Fruit fly (Drosophila melanogaster) whole organism, pupa: ENCODE results near the gene PolD1.

Source experiments
- CG10348 ChIP-seq: fragments of 200-800 bp; sonication (Bioruptor generic); IDR thresholded peaks from 2 replicates; pipeline ENCODE4 v1.3.6; 2022; ENCODE audit warnings: missing biosample characterization, missing genetic modification characterization
- CG12605 ChIP-seq: fragments of 200-800 bp; sonication (Bioruptor generic); IDR thresholded peaks from 2 replicates; pipeline ENCODE4 v1.3.6; 2022; ENCODE audit warnings: missing biosample characterization, missing genetic modification characterization
- CG13204 ChIP-seq: fragments of 200-800 bp; sonication (Bioruptor generic); optimal IDR thresholded peaks from 2 replicates; lab custom pipeline; 2018; ENCODE audit warnings: missing biosample characterization, mild to moderate bottlenecking, missing genetic modification characterization, moderate library complexity
- CG14655 ChIP-seq: fragments of 200-800 bp; sonication (Bioruptor generic); optimal IDR thresholded peaks from 3 replicates; lab custom pipeline; 2017; ENCODE audit warnings: mild to moderate bottlenecking, missing biosample characterization, missing genetic modification reagents, missing genetic modification characterization
- CG15710 ChIP-seq: fragments of 200-800 bp; sonication (Bioruptor generic); optimal IDR thresholded peaks from 2 replicates; lab custom pipeline; 2018; ENCODE audit warnings: missing biosample characterization, mild to moderate bottlenecking, missing genetic modification characterization, moderate library complexity
- CG17806 ChIP-seq: fragments of 200-800 bp; sonication (Bioruptor generic); optimal IDR thresholded peaks from 2 replicates; lab custom pipeline; 2018; ENCODE audit warnings: missing biosample characterization, mild to moderate bottlenecking, missing genetic modification characterization, moderate library complexity
- CG32121 ChIP-seq: fragments of 200-800 bp; sonication (Bioruptor generic); IDR thresholded peaks from 2 replicates; pipeline ENCODE4 v1.3.6; 2022; ENCODE audit warnings: missing biosample characterization, missing genetic modification characterization
- CG34367 ChIP-seq: fragments of 200-800 bp; sonication (Bioruptor generic); optimal IDR thresholded peaks from 2 replicates; lab custom pipeline; 2018; ENCODE audit warnings: missing biosample characterization, mild to moderate bottlenecking, missing genetic modification characterization
- CG4496 ChIP-seq: fragments of 200-800 bp; sonication (Bioruptor generic); IDR thresholded peaks from 3 replicates; pipeline ENCODE4 v1.3.6; 2022; ENCODE audit warnings: missing biosample characterization, missing genetic modification characterization
- CG8159 ChIP-seq: fragments of 200-800 bp; sonication (Bioruptor generic); optimal IDR thresholded peaks from 3 replicates; lab custom pipeline; 2018; ENCODE audit warnings: missing biosample characterization, mild to moderate bottlenecking, missing genetic modification characterization, moderate library complexity
- CG8301 ChIP-seq: fragments of 200-800 bp; sonication (Bioruptor generic); optimal IDR thresholded peaks from 2 replicates; lab custom pipeline; 2018; ENCODE audit warnings: missing biosample characterization, mild to moderate bottlenecking, missing genetic modification characterization
- CG9948 ChIP-seq: fragments of 200-800 bp; sonication (Bioruptor generic); optimal IDR thresholded peaks from 2 replicates; lab custom pipeline; 2018; ENCODE audit warnings: missing biosample characterization, mild to moderate bottlenecking, missing genetic modification characterization, moderate library complexity
- D1 ChIP-seq: fragments of 200-800 bp; sonication (Bioruptor generic); optimal IDR thresholded peaks from 2 replicates; lab custom pipeline; 2018; ENCODE audit warnings: missing biosample characterization, mild to moderate bottlenecking, missing genetic modification characterization, moderate library complexity
- EcR ChIP-seq: fragments of 200-800 bp; sonication (Bioruptor generic); optimal IDR thresholded peaks from 3 replicates; lab custom pipeline; 2019; ENCODE audit warnings: missing biosample characterization, missing genetic modification characterization, mild to moderate bottlenecking, moderate library complexity, missing genetic modification reagents
- Ets98B ChIP-seq: fragments of 200-800 bp; sonication (Bioruptor generic); IDR thresholded peaks from 2 replicates; pipeline ENCODE4 v1.3.6; 2022; ENCODE audit warnings: missing biosample characterization, missing genetic modification characterization
- Pif1A ChIP-seq: fragments of 200-800 bp; sonication (Bioruptor generic); optimal IDR thresholded peaks from 3 replicates; lab custom pipeline; 2016; ENCODE audit warnings: missing biosample characterization, missing genetic modification characterization
- Pif1B ChIP-seq: fragments of 200-800 bp; sonication (Bioruptor generic); optimal IDR thresholded peaks from 3 replicates; lab custom pipeline; 2016; ENCODE audit warnings: missing biosample characterization, missing genetic modification characterization
- Snoo ChIP-seq: fragments of 200-800 bp; sonication (Bioruptor generic); optimal IDR thresholded peaks from 3 replicates; lab custom pipeline; 2017; ENCODE audit warnings: missing biosample characterization, mild to moderate bottlenecking, missing genetic modification characterization, inconsistent platforms
- fd96Ca ChIP-seq: fragments of 200-800 bp; sonication (Bioruptor generic); IDR thresholded peaks from 3 replicates; pipeline ENCODE4 v1.3.6; 2022; ENCODE audit warnings: missing biosample characterization, missing genetic modification characterization
- gl ChIP-seq: fragments of 200-800 bp; sonication (Bioruptor generic); optimal IDR thresholded peaks from 2 replicates; lab custom pipeline; 2018; ENCODE audit warnings: missing biosample characterization, mild to moderate bottlenecking, missing genetic modification characterization
- rn ChIP-seq: fragments of 200-800 bp; sonication (Bioruptor generic); IDR thresholded peaks from 2 replicates; pipeline ENCODE4 v1.3.6; 2022; ENCODE audit warnings: missing biosample characterization, missing genetic modification characterization

The PolD1 gene

dm6 chr3L:16016911-16017310, 29.3 kb upstream of the PolD1 start:
- TF ChIP-seq Pif1A (GFP tag; lab: Kevin White, UChicago), result no peak
- no peak for TF ChIP-seq EcR (GFP tag; lab: Kevin White, UChicago)
- TF ChIP-seq fd96Ca (GFP tag; lab: Robert Waterston, UW), result no peak
- no peak for TF ChIP-seq rn
- no peak for TF ChIP-seq CG34367
- peak; percentile 46 for TF ChIP-seq CG8159 (tag; lab: Kevin White, UChicago)
- TF ChIP-seq CG17806 (tag; lab: Kevin White, UChicago), result no peak
- no peak for TF ChIP-seq CG12605 (GFP tag; lab: Robert Waterston, UW)
- TF ChIP-seq Ets98B (GFP tag; lab: Robert Waterston, UW), result no peak
- TF ChIP-seq CG9948 (tag; lab: Kevin White, UChicago), result peak; percentile 21
- TF ChIP-seq CG15710 (tag; lab: Kevin White, UChicago), result no peak
- TF ChIP-seq CG32121, result no peak
- TF ChIP-seq Pif1B (GFP tag; lab: Kevin White, UChicago), result no peak
- no peak for TF ChIP-seq CG10348
- TF ChIP-seq CG14655, result peak; percentile 32

dm6 chr3L:16015765-16016760, 28.4 kb upstream of the PolD1 start:
- TF ChIP-seq CG34367 (peak; percentile 33), D1 (peak; percentile 74), gl (no peak), CG14655 (peak; percentile 68), EcR (GFP tag; lab: Kevin White, UChicago) (no peak), CG9948 (tag; lab: Kevin White, UChicago) (peak; percentile 80), CG8301 (peak; percentile 50), CG10348 (no peak), rn (no peak), Snoo (peak; percentile 55), fd96Ca (GFP tag; lab: Robert Waterston, UW) (no peak), Ets98B (GFP tag; lab: Robert Waterston, UW) (no peak), CG4496 (no peak), Pif1A (GFP tag; lab: Kevin White, UChicago) (peak; percentile 3), Pif1B (GFP tag; lab: Kevin White, UChicago) (peak; percentile 35), CG15710 (tag; lab: Kevin White, UChicago) (peak; percentile 64), CG8159 (tag; lab: Kevin White, UChicago) (peak; percentile 86), CG12605 (GFP tag; lab: Robert Waterston, UW) (no peak), CG17806 (tag; lab: Kevin White, UChicago) (peak; percentile 71), CG13204 (no peak), CG32121 (no peak)
- TF ChIP-seq, all 21 proteins: peak for 11

- no peak for TF ChIP-seq CG8159 (tag; lab: Kevin White, UChicago)
Observed at dm6 chr3L:16014515-16014914, 26.9 kb upstream of the PolD1 start.

- no peak for TF ChIP-seq Pif1B (GFP tag; lab: Kevin White, UChicago)
- peak; percentile 34 for TF ChIP-seq CG9948 (tag; lab: Kevin White, UChicago)
- peak; percentile 36 for TF ChIP-seq CG8159 (tag; lab: Kevin White, UChicago)
- no peak for TF ChIP-seq EcR (GFP tag; lab: Kevin White, UChicago)
- peak; percentile 13 for TF ChIP-seq CG14655
- TF ChIP-seq CG8301, result no peak
- TF ChIP-seq fd96Ca (GFP tag; lab: Robert Waterston, UW), result no peak
- no peak for TF ChIP-seq CG12605 (GFP tag; lab: Robert Waterston, UW)
- TF ChIP-seq, all 21 proteins: peak for 3
Observed at dm6 chr3L:16013198-16013982, 25.8 kb upstream of the PolD1 start.

dm6 chr3L:16012315-16012950, 24.8 kb upstream of the PolD1 start:
- TF ChIP-seq CG8301, result no peak
- no peak for TF ChIP-seq CG15710 (tag; lab: Kevin White, UChicago)
- no peak for TF ChIP-seq CG12605 (GFP tag; lab: Robert Waterston, UW)
- TF ChIP-seq CG4496, result 0 out of 3 replicates have a peak, but pooled peaks have one; percentile 23
- TF ChIP-seq CG34367, result no peak
- TF ChIP-seq CG8159 (tag; lab: Kevin White, UChicago), result no peak
- TF ChIP-seq Ets98B (GFP tag; lab: Robert Waterston, UW), result no peak
- no peak for TF ChIP-seq CG32121
- TF ChIP-seq Snoo, result no peak
